Worm (Caenorhabditis elegans) whole organism, young adult: ENCODE measurements around the gene vab-23.

Source experiments
- F49E8.2 ChIP-seq: sonication (generic microtip); optimal IDR thresholded peaks from 3 replicates; lab custom pipeline; 2017; ENCODE audit warnings: missing genetic modification characterization, mild to moderate bottlenecking, missing compliant biosample characterization, antibody characterized with exemption, moderate library complexity; ENCODE audit not compliant: insufficient read depth
- atf-7 ChIP-seq: sonication (generic microtip); optimal IDR thresholded peaks from 2 replicates; lab custom pipeline; 2017; ENCODE audit warnings: mild to moderate bottlenecking, missing genetic modification characterization, missing compliant biosample characterization
- attf-6 ChIP-seq: fragments of 200-800 bp; sonication (Bioruptor generic); IDR thresholded peaks from 2 replicates; pipeline ENCODE4 v1.3.6; 2022; ENCODE audit warnings: missing genetic modification reagents, missing genetic modification characterization, missing compliant biosample characterization
- nfya-1 ChIP-seq: sonication (generic microtip); optimal IDR thresholded peaks from 2 replicates; lab custom pipeline; 2017; ENCODE audit warnings: antibody characterized with exemption, missing compliant biosample characterization, missing genetic modification characterization, borderline replicate concordance; ENCODE audit not compliant: insufficient read depth
- nfya-2 ChIP-seq: fragments of 200-800 bp; sonication (Bioruptor generic); IDR thresholded peaks from 2 replicates; pipeline ENCODE4 v1.3.6; 2022; ENCODE audit warnings: missing genetic modification reagents, missing genetic modification characterization, missing compliant biosample characterization
- tlf-1 ChIP-seq: fragments of 200-800 bp; sonication (Bioruptor generic); optimal IDR thresholded peaks from 2 replicates; lab custom pipeline; 2018; ENCODE audit warnings: mild to moderate bottlenecking, missing genetic modification characterization, missing compliant biosample characterization
- ztf-18 ChIP-seq: sonication (generic microtip); optimal IDR thresholded peaks from 2 replicates; lab custom pipeline; 2016; ENCODE audit warnings: missing genotype, mild to moderate bottlenecking, missing genetic modification characterization, missing compliant biosample characterization

- TF ChIP-seq F49E8.2 (tag; lab: Kevin White, UChicago) (no peak), nfya-1 (tag; lab: Kevin White, UChicago) (no peak), nfya-2 (GFP tag; lab: Robert Waterston, UW) (no peak), tlf-1 (no peak), ztf-18 (tag; lab: Kevin White, UChicago) (no peak), attf-6 (GFP tag; lab: Robert Waterston, UW) (no peak), atf-7 (tag; lab: Kevin White, UChicago) (no peak)
Observed at ce11 chrII:11856361-11856760, 44.6 kb downstream of the vab-23 start, which contains the start of gene clh-1.
